Fruit fly (Drosophila melanogaster) whole organism, embryonic: ENCODE results near the gene Mlp84B.

Experiments
- Ada2b ChIP-seq: fragments of 200-800 bp; sonication (Bioruptor generic); IDR thresholded peaks from 2 replicates; pipeline ENCODE4 v1.3.6; 2022; ENCODE audit warnings: missing biosample characterization, missing genetic modification characterization
- B-H2 ChIP-seq: fragments of 200-800 bp; sonication (Bioruptor generic); optimal IDR thresholded peaks from 2 replicates; lab custom pipeline; 2018; ENCODE audit warnings: missing biosample characterization, mild to moderate bottlenecking, missing genetic modification characterization
- C15 ChIP-seq: fragments of 200-800 bp; sonication (Bioruptor generic); IDR thresholded peaks from 3 replicates; pipeline ENCODE4 v1.3.6; 2022; ENCODE audit warnings: missing biosample characterization, missing genetic modification characterization
- CG10209 ChIP-seq: fragments of 200-800 bp; sonication (Bioruptor generic); optimal IDR thresholded peaks from 3 replicates; lab custom pipeline; 2017; ENCODE audit warnings: missing biosample characterization, mild to moderate bottlenecking, missing genetic modification characterization, missing genetic modification reagents
- CG10321 ChIP-seq: fragments of 200-800 bp; sonication (Bioruptor generic); IDR thresholded peaks from 2 replicates; pipeline ENCODE4 v1.3.6; 2022; ENCODE audit warnings: missing biosample characterization, missing genetic modification characterization
- CG11456 ChIP-seq: fragments of 200-800 bp; sonication (Bioruptor generic); IDR thresholded peaks from 3 replicates; pipeline ENCODE4 v1.3.6; 2022; ENCODE audit warnings: missing biosample characterization, missing genetic modification characterization
- CG12299 ChIP-seq: fragments of 200-800 bp; sonication (Bioruptor generic); optimal IDR thresholded peaks from 2 replicates; lab custom pipeline; 2018; ENCODE audit warnings: missing biosample characterization, mild to moderate bottlenecking, missing genetic modification characterization
- CG13624 ChIP-seq: fragments of 200-800 bp; sonication (Bioruptor generic); optimal IDR thresholded peaks from 2 replicates; lab custom pipeline; 2016; ENCODE audit warnings: missing biosample characterization, missing genetic modification characterization
- CG1529 ChIP-seq: fragments of 200-800 bp; sonication (Bioruptor generic); optimal IDR thresholded peaks from 3 replicates; lab custom pipeline; 2018; ENCODE audit warnings: missing biosample characterization, missing genetic modification characterization
- CG16815 ChIP-seq: fragments of 200-800 bp; sonication (Bioruptor generic); optimal IDR thresholded peaks from 3 replicates; lab custom pipeline; 2017; ENCODE audit warnings: missing biosample characterization, mild to moderate bottlenecking, missing genetic modification characterization
- CG17328 ChIP-seq: fragments of 200-800 bp; sonication (Bioruptor generic); IDR thresholded peaks from 2 replicates; pipeline ENCODE4 v1.3.6; 2022; ENCODE audit warnings: missing biosample characterization, missing genetic modification characterization
- CG17912 ChIP-seq: fragments of 200-800 bp; sonication (Bioruptor generic); optimal IDR thresholded peaks from 2 replicates; lab custom pipeline; 2018; ENCODE audit warnings: missing biosample characterization, mild to moderate bottlenecking, missing genetic modification characterization
- CG2116 ChIP-seq: fragments of 200-800 bp; sonication (Bioruptor generic); optimal IDR thresholded peaks from 3 replicates; lab custom pipeline; 2018; ENCODE audit warnings: missing biosample characterization, mild to moderate bottlenecking, missing genetic modification characterization
- CG32532 ChIP-seq: fragments of 200-800 bp; sonication (Bioruptor generic); IDR thresholded peaks from 2 replicates; pipeline ENCODE4 v1.3.6; 2022; ENCODE audit warnings: missing biosample characterization, missing genetic modification characterization
- CG3281 ChIP-seq: fragments of 200-800 bp; sonication (Bioruptor generic); optimal IDR thresholded peaks from 3 replicates; lab custom pipeline; 2017; ENCODE audit warnings: missing biosample characterization, mild to moderate bottlenecking, missing genetic modification characterization
- CG34376 ChIP-seq: fragments of 200-800 bp; sonication (Bioruptor generic); optimal IDR thresholded peaks from 2 replicates; lab custom pipeline; 2018; ENCODE audit warnings: missing biosample characterization, mild to moderate bottlenecking, missing genetic modification characterization
- CG34422 ChIP-seq: fragments of 200-800 bp; sonication (Bioruptor generic); IDR thresholded peaks from 3 replicates; pipeline ENCODE4 v1.3.6; 2022; ENCODE audit warnings: missing biosample characterization, missing genetic modification characterization
- CG42726 ChIP-seq: fragments of 200-800 bp; sonication (Bioruptor generic); IDR thresholded peaks from 2 replicates; pipeline ENCODE4 v1.3.6; 2022; ENCODE audit warnings: missing biosample characterization, missing genetic modification characterization; ENCODE audit not compliant: partially characterized antibody
- CG4282 ChIP-seq: fragments of 200-800 bp; sonication (Bioruptor generic); optimal IDR thresholded peaks from 2 replicates; lab custom pipeline; 2016; ENCODE audit warnings: missing biosample characterization, missing genetic modification characterization
- CG4854 ChIP-seq: fragments of 200-800 bp; sonication (Bioruptor generic); optimal IDR thresholded peaks from 2 replicates; lab custom pipeline; 2016; ENCODE audit warnings: missing biosample characterization, missing genetic modification characterization, inconsistent platforms
- CG5953 ChIP-seq: fragments of 200-800 bp; sonication (Bioruptor generic); IDR thresholded peaks from 2 replicates; pipeline ENCODE4 v1.3.6; 2022; ENCODE audit warnings: missing biosample characterization, missing genetic modification characterization
- CG6689 ChIP-seq: fragments of 200-800 bp; sonication (Bioruptor generic); IDR thresholded peaks from 2 replicates; pipeline ENCODE4 v1.3.6; 2022; ENCODE audit warnings: missing biosample characterization, missing genetic modification characterization
- CG6765 ChIP-seq: fragments of 200-800 bp; sonication (Bioruptor generic); optimal IDR thresholded peaks from 3 replicates; lab custom pipeline; 2017; ENCODE audit warnings: missing biosample characterization, mild to moderate bottlenecking, missing genetic modification characterization
- CG7556 ChIP-seq: fragments of 200-800 bp; sonication (Bioruptor generic); optimal IDR thresholded peaks from 2 replicates; lab custom pipeline; 2017; ENCODE audit warnings: missing biosample characterization, mild to moderate bottlenecking, missing genetic modification characterization
- CG8924 ChIP-seq: fragments of 200-800 bp; optimal IDR thresholded peaks from 3 replicates; lab custom pipeline; 2019; ENCODE audit warnings: missing biosample characterization, mild to moderate bottlenecking, missing genetic modification characterization, moderate library complexity
- CG9727 ChIP-seq: fragments of 200-800 bp; sonication (Bioruptor generic); optimal IDR thresholded peaks from 3 replicates; lab custom pipeline; 2017; ENCODE audit warnings: missing biosample characterization, mild to moderate bottlenecking, missing genetic modification characterization
- Camta ChIP-seq: fragments of 200-800 bp; sonication (Bioruptor generic); optimal IDR thresholded peaks from 2 replicates; lab custom pipeline; 2016; ENCODE audit warnings: missing biosample characterization, missing genetic modification characterization
- Dip2 ChIP-seq: fragments of 200-800 bp; sonication (Bioruptor generic); IDR thresholded peaks from 2 replicates; pipeline ENCODE4 v1.3.6; 2022; ENCODE audit warnings: missing biosample characterization, missing genetic modification characterization
- H15 ChIP-seq: fragments of 200-800 bp; sonication (Bioruptor generic); IDR thresholded peaks from 3 replicates; pipeline ENCODE4 v1.3.6; 2022; ENCODE audit warnings: missing biosample characterization, missing genetic modification characterization
- Lim3 ChIP-seq: fragments of 200-800 bp; sonication (Bioruptor generic); IDR thresholded peaks from 2 replicates; pipeline ENCODE4 v1.3.6; 2022; ENCODE audit warnings: missing biosample characterization, missing genetic modification characterization
- MBD-R2 ChIP-seq: fragments of 200-800 bp; sonication (Bioruptor generic); IDR thresholded peaks from 2 replicates; pipeline ENCODE4 v1.3.6; 2022; ENCODE audit warnings: missing biosample characterization, missing genetic modification characterization
- Mes4 ChIP-seq: fragments of 200-800 bp; sonication (Bioruptor generic); optimal IDR thresholded peaks from 2 replicates; lab custom pipeline; 2016; ENCODE audit warnings: missing biosample characterization, missing genetic modification characterization
- NFAT ChIP-seq: fragments of 200-800 bp; sonication (Bioruptor generic); IDR thresholded peaks from 2 replicates; pipeline ENCODE4 v1.3.6; 2022; ENCODE audit warnings: missing biosample characterization, missing genetic modification characterization
- Optix ChIP-seq: fragments of 200-800 bp; sonication (Bioruptor generic); IDR thresholded peaks from 3 replicates; pipeline ENCODE4 v1.3.6; 2022; ENCODE audit warnings: missing biosample characterization, missing genetic modification characterization
- Sin3A ChIP-seq: fragments of >200 bp; optimal IDR thresholded peaks from 2 replicates; lab custom pipeline; 2018
- Trl ChIP-seq, 3 experiments: fragments of >200 bp in 2 of 3; fragments of 200-800 bp in 1 of 3; sonication (Bioruptor generic) in 1 of 3; optimal IDR thresholded peaks; 2 replicates in 1 of 3; 3 replicates in 2 of 3; lab custom pipeline; 2016 to 2017; ENCODE audit warnings: missing biosample characterization in 1 of 3, missing genetic modification characterization in 1 of 3
- ap ChIP-seq: fragments of 200-800 bp; sonication (Bioruptor generic); IDR thresholded peaks from 2 replicates; pipeline ENCODE4 v1.3.6; 2022; ENCODE audit warnings: missing biosample characterization, missing genetic modification characterization
- croc ChIP-seq: fragments of 200-800 bp; sonication (Bioruptor generic); conservative IDR thresholded peaks from 3 replicates; pipeline ENCODE4 v1.3.6; 2022; ENCODE audit warnings: missing biosample characterization, missing genetic modification characterization
- crol ChIP-seq: fragments of 200-800 bp; sonication (Bioruptor generic); IDR thresholded peaks from 2 replicates; pipeline ENCODE4 v1.3.6; 2022; ENCODE audit warnings: missing biosample characterization, missing genetic modification characterization
- dysf ChIP-seq: fragments of 200-800 bp; sonication (Bioruptor generic); IDR thresholded peaks from 3 replicates; pipeline ENCODE4 v1.3.6; 2022; ENCODE audit warnings: missing biosample characterization, missing genetic modification characterization
- grau ChIP-seq: fragments of 200-800 bp; optimal IDR thresholded peaks from 3 replicates; lab custom pipeline; 2019; ENCODE audit warnings: missing biosample characterization, mild to moderate bottlenecking, missing genetic modification characterization, moderate library complexity
- lbe ChIP-seq: fragments of 200-800 bp; sonication (Bioruptor generic); optimal IDR thresholded peaks from 2 replicates; lab custom pipeline; 2016; ENCODE audit warnings: missing biosample characterization, mild to moderate bottlenecking, missing genetic modification characterization
- mam ChIP-seq: fragments of 200-800 bp; sonication (Bioruptor generic); optimal IDR thresholded peaks from 3 replicates; lab custom pipeline; 2016; ENCODE audit warnings: missing biosample characterization, missing genetic modification characterization
- nerfin-2 ChIP-seq: fragments of 200-800 bp; sonication (Bioruptor generic); IDR thresholded peaks from 2 replicates; pipeline ENCODE4 v1.3.6; 2022; ENCODE audit warnings: missing biosample characterization, missing genetic modification characterization; ENCODE audit not compliant: partially characterized antibody
- salm ChIP-seq: fragments of 200-800 bp; sonication (Bioruptor generic); optimal IDR thresholded peaks from 2 replicates; lab custom pipeline; 2018; ENCODE audit warnings: missing biosample characterization, mild to moderate bottlenecking, missing genetic modification characterization
- sna ChIP-seq: fragments of 200-800 bp; sonication (Bioruptor generic); IDR thresholded peaks from 2 replicates; pipeline ENCODE4 v1.3.6; 2022; ENCODE audit warnings: missing biosample characterization, missing genetic modification characterization; ENCODE audit not compliant: partially characterized antibody
- sob ChIP-seq: fragments of 200-800 bp; sonication (Bioruptor generic); IDR thresholded peaks from 2 replicates; pipeline ENCODE4 v1.3.6; 2022; ENCODE audit warnings: missing biosample characterization, missing genetic modification characterization
- stc ChIP-seq: fragments of 200-800 bp; sonication (Bioruptor generic); IDR thresholded peaks from 2 replicates; pipeline ENCODE4 v1.3.6; 2022; ENCODE audit warnings: missing biosample characterization, missing genetic modification characterization
- vnd ChIP-seq: fragments of 200-800 bp; sonication (Bioruptor generic); IDR thresholded peaks from 3 replicates; pipeline ENCODE4 v1.3.6; 2022; ENCODE audit warnings: missing biosample characterization, missing genetic modification characterization; ENCODE audit not compliant: partially characterized antibody
- zfh1 ChIP-seq: fragments of 200-800 bp; sonication (Bioruptor generic); IDR thresholded peaks from 3 replicates; pipeline ENCODE4 v1.3.6; 2022; ENCODE audit warnings: missing biosample characterization, missing genetic modification characterization

Mlp84B gene

DNA sequence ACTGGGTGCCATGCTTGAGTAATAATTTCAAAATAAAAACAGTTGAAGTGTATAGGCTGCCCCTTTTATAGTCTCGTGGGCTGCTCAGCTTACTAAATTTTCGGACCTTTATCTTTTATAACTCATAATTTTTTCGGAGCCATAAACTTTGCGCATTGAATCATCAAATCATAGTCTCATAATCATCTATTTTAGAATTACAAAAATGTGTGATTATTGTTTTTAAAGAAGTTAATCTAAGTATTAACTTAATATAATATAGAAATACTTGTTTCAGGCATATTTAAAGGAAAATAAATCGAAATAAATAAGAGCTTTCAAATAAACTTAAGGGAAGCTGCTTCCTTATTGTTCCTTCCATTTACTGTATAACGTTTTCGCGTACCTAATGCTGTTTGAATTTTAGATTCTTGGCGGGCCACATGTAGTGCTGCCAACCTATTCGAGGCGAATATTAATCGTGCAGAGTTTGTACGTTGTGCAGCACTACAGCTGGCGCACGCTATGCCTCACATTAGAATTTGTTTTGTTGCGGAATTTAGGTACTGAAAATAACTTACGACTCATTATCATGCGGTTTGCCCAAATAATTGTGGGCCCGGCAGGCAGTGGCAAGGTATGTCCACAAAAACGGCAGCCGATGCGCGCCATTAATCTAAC, 26.8 kb upstream of the Mlp84B start, which contains the start of the genes CG14610 and CG2656 (continued):
- TF ChIP-seq dysf (GFP tag; lab: Robert Waterston, UW) = 0 out of 3 replicates have a peak, but pooled peaks have one; percentile 42
- TF ChIP-seq CG6765 = peak; percentile 6
- peak; percentile 94 for TF ChIP-seq MBD-R2 (GFP tag; lab: Robert Waterston, UW)
- no peak for TF ChIP-seq CG10321
- peak; percentile 42 for TF ChIP-seq CG8924 (tag; lab: Kevin White, UChicago)
- peak; percentile 71 for TF ChIP-seq CG32532 (GFP tag; lab: Robert Waterston, UW)
- peak; percentile 76 for TF ChIP-seq CG4282 (GFP tag; lab: Kevin White, UChicago)
- peak; percentile 58 for TF ChIP-seq grau (tag; lab: Kevin White, UChicago)
- TF ChIP-seq CG13624 (GFP tag; lab: Kevin White, UChicago) = peak; percentile 89
- TF ChIP-seq CG2116 (GFP tag; lab: Kevin White, UChicago) = peak; percentile 69
- peak; percentile 67 for TF ChIP-seq Mes4 (GFP tag; lab: Kevin White, UChicago)
- peak; percentile 36; the same call in 1 of the 3 replicates for TF ChIP-seq CG34422 (GFP tag; lab: Robert Waterston, UW)
- peak; percentile 16; the same call in 1 of the 2 replicates for TF ChIP-seq stc (GFP tag; lab: Robert Waterston, UW)
- TF ChIP-seq sob (GFP tag; lab: Robert Waterston, UW) = no peak
- TF ChIP-seq CG9727 (GFP tag; lab: Kevin White, UChicago) = peak; percentile 45
- TF ChIP-seq NFAT (GFP tag; lab: Robert Waterston, UW) = peak; percentile 67
- peak; percentile 62 for TF ChIP-seq CG4854 (GFP tag; lab: Kevin White, UChicago)
- TF ChIP-seq sna (GFP tag; lab: Robert Waterston, UW) = peak; percentile 64
- TF ChIP-seq CG10209 = peak; percentile 60
- peak; percentile 88 for TF ChIP-seq zfh1 (GFP tag; lab: Robert Waterston, UW)
- TF ChIP-seq CG12299 (tag; lab: Kevin White, UChicago) = peak; percentile 38
- peak; percentile 63; the same call in 2 of the 3 replicates for TF ChIP-seq CG11456 (GFP tag; lab: Robert Waterston, UW)
- TF ChIP-seq ap (GFP tag; lab: Robert Waterston, UW) = no peak
- 0 out of 3 replicates have a peak, but pooled peaks have one; percentile 13 for TF ChIP-seq vnd (GFP tag; lab: Robert Waterston, UW)
- TF ChIP-seq mam (GFP tag; lab: Kevin White, UChicago) = peak; percentile 88
- TF ChIP-seq CG1529 (GFP tag; lab: Kevin White, UChicago) = peak; percentile 7
- peak; percentile 51; the same call in 1 of the 2 replicates for TF ChIP-seq Ada2b (GFP tag; lab: Robert Waterston, UW)
- TF ChIP-seq Camta (GFP tag; lab: Kevin White, UChicago) = peak; percentile 60
- peak; percentile 48; the same call in 1 of the 3 replicates for TF ChIP-seq H15 (GFP tag; lab: Robert Waterston, UW)
- no peak for TF ChIP-seq Dip2 (GFP tag; lab: Robert Waterston, UW)
- peak; percentile 52 for TF ChIP-seq CG7556 (GFP tag; lab: Kevin White, UChicago)
- TF ChIP-seq CG3281 (GFP tag; lab: Kevin White, UChicago) = peak; percentile 49
- TF ChIP-seq CG42726 (GFP tag; lab: Robert Waterston, UW) = peak; percentile 7; the same call in 1 of the 2 replicates
- peak; percentile 27 for TF ChIP-seq CG34376 (GFP tag; lab: Kevin White, UChicago)
- peak; percentile 59 for TF ChIP-seq CG17912
- TF ChIP-seq CG6689 (GFP tag; lab: Robert Waterston, UW) = 0 out of 2 replicates have a peak, but pooled peaks have one; percentile 28
- TF ChIP-seq CG16815 (GFP tag; lab: Kevin White, UChicago) = peak; percentile 23
- TF ChIP-seq Optix (GFP tag; lab: Robert Waterston, UW) = no peak
- no peak for TF ChIP-seq salm (tag; lab: Kevin White, UChicago)
- peak; percentile 67 for TF ChIP-seq CG17328 (GFP tag; lab: Robert Waterston, UW)
- no peak for TF ChIP-seq nerfin-2 (GFP tag; lab: Robert Waterston, UW)
- TF ChIP-seq Trl (optimal IDR thresholded peaks at IDR 0.05; lab: Kevin White, UChicago) = no peak
- TF ChIP-seq Trl (GFP tag; optimal IDR thresholded peaks at IDR 0.05; lab: Kevin White, UChicago) = peak; percentile 94
- peak; percentile 80 for TF ChIP-seq B-H2 (GFP tag; lab: Kevin White, UChicago)
- TF ChIP-seq CG5953 (GFP tag; lab: Robert Waterston, UW) = peak; percentile 24; the same call in 1 of the 2 replicates
- no peak for TF ChIP-seq crol (GFP tag; lab: Robert Waterston, UW)
- no peak for TF ChIP-seq lbe (GFP tag; lab: Kevin White, UChicago)
- no peak for TF ChIP-seq Lim3 (GFP tag; lab: Robert Waterston, UW)
- no peak for TF ChIP-seq C15 (GFP tag; lab: Robert Waterston, UW)
- TF ChIP-seq Sin3A = peak; percentile 30
- no peak; the same call in 2 of the 3 replicates for TF ChIP-seq croc (GFP tag; lab: Robert Waterston, UW)
